Worm (Caenorhabditis elegans): ENCODE results near the gene M163.5.

Gene M163.5

DNA sequence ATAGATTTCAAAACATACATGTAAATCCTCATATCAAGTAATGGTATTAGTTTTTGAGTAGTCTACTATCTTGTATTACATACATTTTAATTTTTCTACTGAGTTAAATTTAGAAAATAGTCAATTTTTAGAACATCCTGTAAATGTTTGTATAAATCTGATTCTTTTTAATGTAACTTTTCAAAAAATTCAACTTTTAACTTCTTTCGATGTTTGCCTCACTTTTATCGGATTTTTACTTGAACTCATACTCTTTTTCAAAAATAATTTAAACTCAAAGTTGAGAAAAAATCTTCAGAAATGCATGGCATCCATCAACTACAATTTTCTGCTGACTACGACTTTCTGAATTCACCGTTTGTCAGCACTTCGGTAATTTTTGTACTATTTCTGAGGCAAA is 9.3 kb upstream of the M163.5 start, which contains the start of gene M163.7:
TSS of gene M163.7 (plus strand) at position 301 of the 400 bp plus-strand sequence.
- TF ChIP-seq mls-2 (tag; optimal IDR thresholded peaks at IDR 0.05) (no peak), mab-5 (tag; optimal IDR thresholded peaks at IDR 0.05) (no peak), nhr-76 (tag; optimal IDR thresholded peaks at IDR 0.05) (no peak), ces-1 (GFP tag; optimal IDR thresholded peaks at IDR 0.05) (no peak), mep-1 (tag; optimal IDR thresholded peaks at IDR 0.05) (no peak), nhr-28 (tag; optimal IDR thresholded peaks at IDR 0.05) (no peak), sem-2 (GFP tag; optimal IDR thresholded peaks at IDR 0.05) (no peak), ham-2 (GFP tag; optimal IDR thresholded peaks at IDR 0.05) (no peak)

DNA sequence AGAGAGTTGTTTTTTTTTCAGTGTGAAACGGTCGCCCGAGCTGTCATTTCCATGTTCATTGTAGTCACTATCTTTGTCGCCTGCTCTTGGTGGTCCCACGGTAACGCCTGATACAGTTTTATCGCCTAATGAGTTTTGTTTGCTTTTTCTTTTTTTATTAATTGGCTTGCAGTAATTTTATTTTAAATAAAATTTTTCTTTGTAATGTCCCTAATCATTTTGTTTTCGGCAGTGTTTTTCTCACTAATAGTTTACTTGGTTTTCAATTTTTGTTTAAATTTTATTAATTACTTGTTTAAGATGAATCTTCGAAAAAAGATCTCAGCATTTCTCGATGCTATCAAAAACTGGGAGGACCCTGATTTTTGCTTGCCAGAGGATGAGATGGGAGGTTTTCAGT is 8.2 kb upstream of the M163.5 start, which contains the start of gene M163.22:
TSS of gene M163.22 (plus strand) at position 301 of the 400 bp plus-strand sequence.
- no peak for TF ChIP-seq mls-2 (tag; optimal IDR thresholded peaks at IDR 0.05)
- no peak for TF ChIP-seq nhr-28 (tag; optimal IDR thresholded peaks at IDR 0.05)
- TF ChIP-seq nhr-12 (tag; optimal IDR thresholded peaks at IDR 0.05) = no peak
- TF ChIP-seq pha-4 (tag; optimal IDR thresholded peaks at IDR 0.05) = no peak
- no peak for TF ChIP-seq drap-1 (GFP tag; optimal IDR thresholded peaks at IDR 0.05)
- no peak for TF ChIP-seq cnd-1 (tag; optimal IDR thresholded peaks at IDR 0.05)
- TF ChIP-seq lin-32 (GFP tag; optimal IDR thresholded peaks at IDR 0.05) = no peak
- no peak for TF ChIP-seq unc-120 (tag; optimal IDR thresholded peaks at IDR 0.05; ENCODE audit: poor library complexity, severe bottlenecking)
- no peak for TF ChIP-seq ztf-11 (tag; optimal IDR thresholded peaks at IDR 0.05)
- no peak for TF ChIP-seq flh-1 (GFP tag; optimal IDR thresholded peaks at IDR 0.05)
- no peak for TF ChIP-seq mep-1 (tag; optimal IDR thresholded peaks at IDR 0.05)
- no peak for TF ChIP-seq snpc-4 (tag; optimal IDR thresholded peaks at IDR 0.05)
- no peak for TF ChIP-seq lsy-2 (tag; optimal IDR thresholded peaks at IDR 0.05)
- TF ChIP-seq ham-2 (GFP tag; optimal IDR thresholded peaks at IDR 0.05) = no peak
- TF ChIP-seq nhr-237 (tag; optimal IDR thresholded peaks at IDR 0.05) = no peak
- TF ChIP-seq nhr-2 (tag; optimal IDR thresholded peaks at IDR 0.05) = no peak
- TF ChIP-seq mab-5 (tag; optimal IDR thresholded peaks at IDR 0.05) = no peak

DNA sequence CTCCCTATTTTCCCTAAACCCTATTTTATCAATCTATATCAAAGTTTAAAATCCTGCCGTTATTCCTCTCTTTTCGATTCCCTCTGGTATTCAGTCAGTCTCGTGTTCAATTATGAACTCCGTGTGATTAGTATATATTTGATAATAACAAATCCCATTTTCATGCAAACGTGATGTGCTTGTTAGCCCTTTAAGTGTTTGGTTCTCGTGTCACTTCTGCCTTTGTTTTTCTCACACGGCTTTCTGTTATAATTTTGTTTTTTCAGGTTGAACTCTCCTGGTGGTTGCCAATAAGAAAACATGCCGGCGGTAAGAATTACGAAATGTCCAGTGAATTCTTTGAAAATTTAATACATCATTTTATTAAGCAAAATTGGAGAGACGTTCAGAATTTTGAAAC is 7.3 kb upstream of the M163.5 start, which contains the start of gene M163.21:
TSS of gene M163.21 (plus strand) at position 301 of the 400 bp plus-strand sequence.
- TF ChIP-seq mab-5 (tag; optimal IDR thresholded peaks at IDR 0.05) (no peak), mep-1 (tag; optimal IDR thresholded peaks at IDR 0.05) (no peak), elt-3 (tag; optimal IDR thresholded peaks at IDR 0.05) (no peak), lsy-2 (tag; optimal IDR thresholded peaks at IDR 0.05) (no peak), elt-1 (tag; optimal IDR thresholded peaks at IDR 0.05; ENCODE audit: borderline replicate concordance, insufficient read depth) (no peak), mls-2 (tag; optimal IDR thresholded peaks at IDR 0.05) (no peak), sptf-1 (tag; optimal IDR thresholded peaks at IDR 0.05) (no peak)

DNA sequence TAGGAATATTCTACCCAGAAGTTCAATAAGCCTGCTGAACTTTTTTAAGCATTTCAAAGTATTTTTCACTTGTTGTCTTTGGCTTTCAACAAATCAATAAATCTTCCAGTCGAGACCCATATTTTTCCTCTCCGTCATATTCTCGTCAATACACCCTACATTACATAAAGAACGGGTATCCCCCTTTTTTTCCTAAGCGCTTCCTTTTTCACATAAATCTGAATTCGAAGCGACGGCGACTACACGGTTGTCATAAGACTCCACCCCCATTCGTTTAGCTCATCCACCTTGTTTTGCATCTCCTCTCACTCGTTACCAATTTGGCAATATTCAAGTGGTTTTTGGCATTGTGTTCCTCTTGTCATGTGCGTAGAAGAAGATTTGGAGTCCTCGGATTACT is 4.6 kb upstream of the M163.5 start, which contains the start of gene M163.9:
TSS of gene M163.9 (plus strand) at position 301 of the 400 bp plus-strand sequence.
- TF ChIP-seq nhr-2 (tag; optimal IDR thresholded peaks at IDR 0.05) (no peak), zip-8 (tag; optimal IDR thresholded peaks at IDR 0.05) (no peak), tbx-8 (GFP tag; optimal IDR thresholded peaks at IDR 0.05) (no peak), lin-32 (GFP tag; optimal IDR thresholded peaks at IDR 0.05) (no peak), ham-2 (GFP tag; optimal IDR thresholded peaks at IDR 0.05) (no peak), flh-1 (GFP tag; optimal IDR thresholded peaks at IDR 0.05) (no peak), snpc-4 (tag; optimal IDR thresholded peaks at IDR 0.05) (no peak), lsy-2 (tag; optimal IDR thresholded peaks at IDR 0.05) (no peak), sem-2 (GFP tag; optimal IDR thresholded peaks at IDR 0.05) (no peak), unc-62 (GFP tag; optimal IDR thresholded peaks at IDR 0.05) (no peak), blmp-1 (tag; optimal IDR thresholded peaks at IDR 0.05) (no peak), nhr-12 (tag; optimal IDR thresholded peaks at IDR 0.05) (no peak), ztf-11 (tag; optimal IDR thresholded peaks at IDR 0.05) (no peak), elt-1 (tag; optimal IDR thresholded peaks at IDR 0.05; ENCODE audit: borderline replicate concordance, insufficient read depth) (no peak), mls-2 (tag; optimal IDR thresholded peaks at IDR 0.05) (no peak), ceh-43 (GFP tag; optimal IDR thresholded peaks at IDR 0.05) (no peak), bed-3 (GFP tag; optimal IDR thresholded peaks at IDR 0.05) (no peak), ceh-83 (GFP tag; optimal IDR thresholded peaks at IDR 0.05) (no peak), nhr-237 (tag; optimal IDR thresholded peaks at IDR 0.05) (no peak)

DNA sequence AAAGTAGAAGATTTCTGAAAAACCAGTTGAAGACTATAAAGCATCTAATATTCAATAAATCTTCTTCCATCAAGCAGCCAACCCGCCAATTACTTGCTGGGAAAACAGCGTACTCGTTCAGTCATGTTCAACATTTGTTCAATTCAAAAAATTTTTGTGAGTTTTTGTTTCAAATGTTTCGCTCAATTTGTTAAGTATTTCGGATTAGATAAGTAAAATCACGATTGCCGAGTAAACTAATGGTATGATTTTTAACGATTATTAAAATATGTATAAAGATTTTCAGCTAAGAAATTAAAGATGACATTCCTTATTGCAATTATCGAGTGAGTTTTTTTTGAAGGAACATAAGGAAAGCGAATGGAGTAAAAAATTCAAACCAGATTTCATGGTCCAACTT is 3.2 kb upstream of the M163.5 start, which contains the start of gene M163.10:
TSS of gene M163.10 (plus strand) at position 301 of the 400 bp plus-strand sequence.
- TF ChIP-seq lin-13 (tag; optimal IDR thresholded peaks at IDR 0.05) = no peak
- TF ChIP-seq snpc-4 (tag; optimal IDR thresholded peaks at IDR 0.05) = no peak
- TF ChIP-seq ceh-43 (GFP tag; optimal IDR thresholded peaks at IDR 0.05) = no peak
- TF ChIP-seq lsy-2 (tag; optimal IDR thresholded peaks at IDR 0.05) = no peak
- no peak for TF ChIP-seq ham-2 (GFP tag; optimal IDR thresholded peaks at IDR 0.05)
- TF ChIP-seq sptf-1 (tag; optimal IDR thresholded peaks at IDR 0.05) = no peak
- TF ChIP-seq drap-1 (GFP tag; optimal IDR thresholded peaks at IDR 0.05) = no peak
- TF ChIP-seq M03D4.4 (tag; optimal IDR thresholded peaks at IDR 0.05) = no peak
- no peak for TF ChIP-seq cnd-1 (tag; optimal IDR thresholded peaks at IDR 0.05)
- no peak for TF ChIP-seq nhr-76 (tag; optimal IDR thresholded peaks at IDR 0.05)
- TF ChIP-seq pha-4 (tag; optimal IDR thresholded peaks at IDR 0.05) = no peak
- no peak for TF ChIP-seq elt-3 (tag; optimal IDR thresholded peaks at IDR 0.05)
- TF ChIP-seq unc-120 (tag; optimal IDR thresholded peaks at IDR 0.05; ENCODE audit: poor library complexity, severe bottlenecking) = no peak
- TF ChIP-seq elt-1 (tag; optimal IDR thresholded peaks at IDR 0.05; ENCODE audit: borderline replicate concordance, insufficient read depth) = no peak
- TF ChIP-seq lin-32 (GFP tag; optimal IDR thresholded peaks at IDR 0.05) = no peak
- no peak for TF ChIP-seq ceh-83 (GFP tag; optimal IDR thresholded peaks at IDR 0.05)
- TF ChIP-seq mab-5 (tag; optimal IDR thresholded peaks at IDR 0.05) = no peak
- TF ChIP-seq nhr-12 (tag; optimal IDR thresholded peaks at IDR 0.05) = no peak
- no peak for TF ChIP-seq nhr-28 (tag; optimal IDR thresholded peaks at IDR 0.05)
- no peak for TF ChIP-seq mep-1 (tag; optimal IDR thresholded peaks at IDR 0.05)
